Fruit fly (Drosophila melanogaster) whole organism: Measurements from ENCODE around the gene CG31253.

Experiments used
- CG8478 ChIP-seq: fragments of >200 bp; optimal IDR thresholded peaks from 2 replicates; lab custom pipeline; 2018; ENCODE audit warnings: inconsistent platforms
- EcR ChIP-seq, 2 experiments: fragments of >200 bp; optimal IDR thresholded peaks; 2 replicates each; lab custom pipeline; 2017; ENCODE audit warnings: missing biosample characterization in 2 of 2, missing genetic modification characterization in 2 of 2, missing genetic modification reagents in 2 of 2
- pan ChIP-seq: fragments of >200 bp; optimal IDR thresholded peaks from 2 replicates; lab custom pipeline; 2017
- psq ChIP-seq: fragments of >200 bp; optimal IDR thresholded peaks from 2 replicates; lab custom pipeline; 2017
- usp ChIP-seq: fragments of >200 bp; optimal IDR thresholded peaks from 2 replicates; lab custom pipeline; 2017; ENCODE audit warnings: missing biosample characterization, missing genetic modification characterization, mixed read lengths

- TF ChIP-seq pan (no peak), CG8478 (no peak), psq (lab: Kevin White, UChicago) (no peak), EcR (GFP tag; optimal IDR thresholded peaks at IDR 0.05; lab: Kevin White, UChicago) (no peak), usp (GFP tag; lab: Kevin White, UChicago) (no peak)
Measured at dm6 chr3R:27928984-27929924, 31.1 kb downstream of the CG31253 start.
